Fruit fly (Drosophila melanogaster) whole organism, pupa: ENCODE results near the gene CG33641.

Experiments used
- CG12605 ChIP-seq: fragments of 200-800 bp; sonication (Bioruptor generic); IDR thresholded peaks from 2 replicates; pipeline ENCODE4 v1.3.6; 2022; ENCODE audit warnings: missing biosample characterization, missing genetic modification characterization
- CG13204 ChIP-seq: fragments of 200-800 bp; sonication (Bioruptor generic); optimal IDR thresholded peaks from 2 replicates; lab custom pipeline; 2018; ENCODE audit warnings: missing biosample characterization, mild to moderate bottlenecking, missing genetic modification characterization, moderate library complexity
- CG14655 ChIP-seq: fragments of 200-800 bp; sonication (Bioruptor generic); optimal IDR thresholded peaks from 3 replicates; lab custom pipeline; 2017; ENCODE audit warnings: mild to moderate bottlenecking, missing biosample characterization, missing genetic modification reagents, missing genetic modification characterization
- CG15710 ChIP-seq: fragments of 200-800 bp; sonication (Bioruptor generic); optimal IDR thresholded peaks from 2 replicates; lab custom pipeline; 2018; ENCODE audit warnings: missing biosample characterization, mild to moderate bottlenecking, missing genetic modification characterization, moderate library complexity
- CG17806 ChIP-seq: fragments of 200-800 bp; sonication (Bioruptor generic); optimal IDR thresholded peaks from 2 replicates; lab custom pipeline; 2018; ENCODE audit warnings: missing biosample characterization, mild to moderate bottlenecking, missing genetic modification characterization, moderate library complexity
- CG32121 ChIP-seq: fragments of 200-800 bp; sonication (Bioruptor generic); IDR thresholded peaks from 2 replicates; pipeline ENCODE4 v1.3.6; 2022; ENCODE audit warnings: missing biosample characterization, missing genetic modification characterization
- CG34367 ChIP-seq: fragments of 200-800 bp; sonication (Bioruptor generic); optimal IDR thresholded peaks from 2 replicates; lab custom pipeline; 2018; ENCODE audit warnings: missing biosample characterization, mild to moderate bottlenecking, missing genetic modification characterization
- CG4496 ChIP-seq: fragments of 200-800 bp; sonication (Bioruptor generic); IDR thresholded peaks from 3 replicates; pipeline ENCODE4 v1.3.6; 2022; ENCODE audit warnings: missing biosample characterization, missing genetic modification characterization
- CG8159 ChIP-seq: fragments of 200-800 bp; sonication (Bioruptor generic); optimal IDR thresholded peaks from 3 replicates; lab custom pipeline; 2018; ENCODE audit warnings: missing biosample characterization, mild to moderate bottlenecking, missing genetic modification characterization, moderate library complexity
- CG9948 ChIP-seq: fragments of 200-800 bp; sonication (Bioruptor generic); optimal IDR thresholded peaks from 2 replicates; lab custom pipeline; 2018; ENCODE audit warnings: missing biosample characterization, mild to moderate bottlenecking, missing genetic modification characterization, moderate library complexity
- D1 ChIP-seq: fragments of 200-800 bp; sonication (Bioruptor generic); optimal IDR thresholded peaks from 2 replicates; lab custom pipeline; 2018; ENCODE audit warnings: missing biosample characterization, mild to moderate bottlenecking, missing genetic modification characterization, moderate library complexity
- Ets98B ChIP-seq: fragments of 200-800 bp; sonication (Bioruptor generic); IDR thresholded peaks from 2 replicates; pipeline ENCODE4 v1.3.6; 2022; ENCODE audit warnings: missing biosample characterization, missing genetic modification characterization
- Pif1A ChIP-seq: fragments of 200-800 bp; sonication (Bioruptor generic); optimal IDR thresholded peaks from 3 replicates; lab custom pipeline; 2016; ENCODE audit warnings: missing biosample characterization, missing genetic modification characterization
- Pif1B ChIP-seq: fragments of 200-800 bp; sonication (Bioruptor generic); optimal IDR thresholded peaks from 3 replicates; lab custom pipeline; 2016; ENCODE audit warnings: missing biosample characterization, missing genetic modification characterization
- Snoo ChIP-seq: fragments of 200-800 bp; sonication (Bioruptor generic); optimal IDR thresholded peaks from 3 replicates; lab custom pipeline; 2017; ENCODE audit warnings: missing biosample characterization, mild to moderate bottlenecking, missing genetic modification characterization, inconsistent platforms
- fd96Ca ChIP-seq: fragments of 200-800 bp; sonication (Bioruptor generic); IDR thresholded peaks from 3 replicates; pipeline ENCODE4 v1.3.6; 2022; ENCODE audit warnings: missing biosample characterization, missing genetic modification characterization
- gl ChIP-seq: fragments of 200-800 bp; sonication (Bioruptor generic); optimal IDR thresholded peaks from 2 replicates; lab custom pipeline; 2018; ENCODE audit warnings: missing biosample characterization, mild to moderate bottlenecking, missing genetic modification characterization
- rn ChIP-seq: fragments of 200-800 bp; sonication (Bioruptor generic); IDR thresholded peaks from 2 replicates; pipeline ENCODE4 v1.3.6; 2022; ENCODE audit warnings: missing biosample characterization, missing genetic modification characterization

CG33641 gene

DNA sequence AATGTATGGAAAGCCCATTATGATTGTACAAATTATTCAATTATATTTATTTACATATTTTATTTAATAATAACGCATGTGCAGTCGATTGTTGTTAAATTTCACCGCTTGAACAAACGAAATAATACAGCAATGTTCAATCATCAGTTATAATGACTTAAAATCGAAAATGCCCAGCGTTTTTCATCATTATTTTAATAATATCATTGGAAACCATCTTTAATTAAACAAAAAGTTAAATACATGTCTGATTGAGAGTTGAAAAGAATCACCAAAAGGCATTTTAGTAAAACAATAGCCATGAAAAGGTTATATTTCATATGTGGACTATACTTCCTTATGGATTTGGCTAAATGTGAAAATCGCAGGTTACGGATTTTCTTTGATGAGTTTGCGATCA lies at the start of gene CG33641:
Gene CG33641 (plus strand): TSS at position 301 of the 400 bp plus-strand sequence.
- TF ChIP-seq rn (GFP tag; lab: Robert Waterston, UW) (no peak), CG12605 (GFP tag; lab: Robert Waterston, UW) (no peak), CG17806 (no peak), Pif1B (no peak), CG4496 (GFP tag; lab: Robert Waterston, UW) (no peak), gl (tag; lab: Kevin White, UChicago) (no peak), Ets98B (GFP tag; lab: Robert Waterston, UW) (no peak), CG13204 (GFP tag; lab: Kevin White, UChicago) (no peak)

dm6 chr2L:13482258-13482657 lies 46.6 kb upstream of the CG33641 start:
- TF ChIP-seq CG34367 (tag; lab: Kevin White, UChicago) (peak; percentile 30), CG14655 (peak; percentile 21), rn (GFP tag; lab: Robert Waterston, UW) (no peak), Pif1A (GFP tag; lab: Kevin White, UChicago) (peak; percentile 62), CG9948 (tag; lab: Kevin White, UChicago) (no peak), gl (tag; lab: Kevin White, UChicago) (no peak), CG13204 (GFP tag; lab: Kevin White, UChicago) (peak; percentile 5), CG8159 (tag; lab: Kevin White, UChicago) (peak; percentile 40), Pif1B (no peak), Ets98B (GFP tag; lab: Robert Waterston, UW) (no peak), CG15710 (tag; lab: Kevin White, UChicago) (peak; percentile 73), CG17806 (no peak)
- TF ChIP-seq, all 21 proteins: peak for 6

DNA sequence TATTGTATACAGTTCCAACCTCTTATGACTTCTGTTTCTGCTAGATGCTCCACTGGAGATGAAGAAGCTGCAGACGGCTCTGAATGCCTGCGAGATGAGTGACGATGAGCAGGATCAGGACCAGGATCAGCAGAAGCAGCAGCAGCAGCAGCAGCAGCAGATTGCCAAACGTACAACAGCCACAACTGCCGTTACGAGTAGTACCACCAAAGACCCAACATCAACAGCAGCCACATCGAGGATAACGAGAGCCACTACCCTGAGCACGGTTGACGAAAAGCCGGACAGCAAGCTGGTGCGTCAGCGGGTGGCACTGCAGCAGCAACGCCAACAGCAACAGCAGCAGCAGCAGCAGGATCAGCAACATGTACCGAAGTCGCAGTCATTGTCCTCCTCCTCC lies 30.9 kb upstream of the CG33641 start:
- TF ChIP-seq fd96Ca (GFP tag; lab: Robert Waterston, UW) (no peak), rn (GFP tag; lab: Robert Waterston, UW) (no peak), CG32121 (no peak), Pif1B (no peak), CG14655 (no peak), Pif1A (GFP tag; lab: Kevin White, UChicago) (no peak), Snoo (tag; lab: Kevin White, UChicago) (no peak), CG9948 (tag; lab: Kevin White, UChicago) (no peak)
- TF ChIP-seq, all 21 proteins: peak for 0

DNA sequence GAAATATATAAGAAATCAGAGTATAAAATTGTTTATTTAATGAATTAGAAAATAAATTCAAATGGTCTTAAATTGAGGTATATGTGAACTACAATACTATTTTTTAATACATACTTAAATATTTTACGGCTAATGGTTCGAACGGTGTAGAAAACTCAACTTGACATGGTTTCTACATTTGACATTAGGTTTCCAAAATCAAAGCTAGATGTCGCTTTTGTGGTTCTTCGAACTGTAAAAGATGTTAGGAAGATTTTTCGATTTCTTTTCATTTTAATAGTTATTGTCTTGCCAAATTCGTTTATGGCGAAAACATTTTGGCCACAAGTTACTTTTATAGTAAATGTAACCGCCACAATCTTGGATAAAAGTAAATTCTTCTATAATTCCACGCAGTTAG lies 28.4 kb upstream of the CG33641 start:
- TF ChIP-seq gl (tag; lab: Kevin White, UChicago) (no peak), D1 (tag; lab: Kevin White, UChicago) (peak; percentile 69), CG34367 (tag; lab: Kevin White, UChicago) (no peak)
- TF ChIP-seq, all 21 proteins: peak for 1

DNA sequence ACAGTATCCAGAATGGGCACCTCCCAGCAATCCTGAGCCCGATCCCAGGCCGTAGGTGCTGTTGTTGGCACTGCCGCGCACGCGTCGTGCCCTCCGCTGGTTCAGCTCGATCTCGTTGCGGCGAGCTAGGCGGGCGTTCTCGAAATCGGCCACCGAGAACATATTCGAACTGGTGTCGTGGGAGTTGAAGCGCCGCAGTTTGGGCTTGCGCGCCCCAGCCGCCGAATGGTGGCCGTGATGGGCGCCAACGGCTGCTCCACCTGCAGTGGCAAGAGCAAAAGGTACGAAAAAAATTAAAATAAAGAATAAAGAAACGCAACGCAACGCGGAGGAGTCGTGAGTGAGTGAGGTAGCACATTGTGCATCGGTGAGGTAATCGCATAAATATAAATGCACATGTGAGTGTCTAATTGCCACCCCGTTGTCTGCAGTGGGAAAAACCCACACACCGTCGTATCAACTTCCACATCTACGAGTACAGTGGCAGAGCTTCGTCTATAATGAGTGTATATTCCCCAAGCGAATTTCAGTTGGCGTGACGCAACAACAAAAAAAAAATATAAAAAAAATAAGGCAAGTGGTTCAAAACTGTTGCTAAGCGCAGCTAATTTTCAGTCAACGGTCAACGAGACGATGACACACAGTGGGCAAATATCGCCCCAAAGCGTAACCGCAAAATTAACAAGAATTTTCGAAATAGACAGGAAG lies 19.2 kb upstream of the CG33641 start:
- TF ChIP-seq CG8159 (tag; lab: Kevin White, UChicago) (no peak), CG9948 (tag; lab: Kevin White, UChicago) (no peak), CG12605 (GFP tag; lab: Robert Waterston, UW) (no peak), Pif1B (no peak), CG17806 (no peak), fd96Ca (GFP tag; lab: Robert Waterston, UW) (no peak; the same call in 2 of the 3 replicates), Snoo (tag; lab: Kevin White, UChicago) (no peak), CG14655 (no peak), CG34367 (tag; lab: Kevin White, UChicago) (no peak), D1 (tag; lab: Kevin White, UChicago) (no peak), CG32121 (no peak)

dm6 chr2L:13510870-13511867 lies 17.7 kb upstream of the CG33641 start:
- no peak for TF ChIP-seq Ets98B (GFP tag; lab: Robert Waterston, UW)
- TF ChIP-seq CG4496 (GFP tag; lab: Robert Waterston, UW) = 0 out of 3 replicates have a peak, but pooled peaks have one; percentile 23
- TF ChIP-seq CG34367 (tag; lab: Kevin White, UChicago) = no peak
